Fruit fly (Drosophila melanogaster): Measurements from ENCODE around the gene sfl.

Gene sfl

DNA sequence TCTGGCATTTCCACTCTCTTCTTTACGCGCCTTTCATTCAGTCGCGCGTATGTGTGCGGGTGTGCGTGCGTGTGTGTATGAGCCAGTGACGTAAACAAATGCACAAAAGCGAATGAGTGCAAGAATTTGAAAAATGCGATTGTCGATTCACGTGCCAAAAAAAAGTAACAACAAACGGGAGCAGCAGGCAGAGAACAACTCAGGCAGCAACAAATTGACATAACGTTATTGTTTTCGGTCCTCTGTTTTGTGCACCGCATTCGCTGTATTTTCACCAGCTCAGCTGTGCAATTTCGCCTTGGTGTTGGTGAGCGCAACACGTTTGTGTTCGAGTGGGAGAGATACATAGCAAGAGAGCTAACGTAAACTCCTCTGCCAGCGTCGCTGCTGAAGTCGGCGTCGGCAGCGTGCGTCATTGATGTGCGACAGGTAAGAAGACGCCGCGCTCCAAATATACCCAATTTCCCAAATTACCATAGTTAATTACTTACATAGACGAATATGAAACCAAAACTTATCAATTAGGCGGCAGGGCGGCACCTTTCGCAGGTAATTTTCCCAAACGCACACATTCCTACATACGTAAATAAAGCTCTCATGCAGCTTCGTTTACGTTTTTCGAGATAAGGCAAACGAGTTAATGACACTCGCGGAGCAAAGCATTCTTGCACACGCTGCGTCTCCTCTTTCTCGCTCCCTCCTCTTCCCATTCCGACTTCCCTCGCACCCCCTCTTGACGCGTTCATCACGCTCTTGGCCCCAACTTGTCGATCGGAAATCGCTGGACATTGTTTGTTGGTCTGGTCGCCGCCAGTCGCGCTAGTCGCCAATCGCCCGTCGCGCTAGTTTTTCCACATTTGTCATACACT lies 807 bp downstream of the sfl start (continued):
- no peak for TF ChIP-seq Ptx1 (GFP tag; IDR thresholded peaks at IDR 0.05)
- no peak for TF ChIP-seq Nf-YC (tag; optimal IDR thresholded peaks at IDR 0.05)
- peak; percentile 1 for TF ChIP-seq CG10543 (GFP tag; optimal IDR thresholded peaks at IDR 0.05)
- peak; percentile 14; the same call in 1 of the 2 replicates for TF ChIP-seq CG4730 (GFP tag; IDR thresholded peaks at IDR 0.05)
- no peak for TF ChIP-seq CG13296 (GFP tag; optimal IDR thresholded peaks at IDR 0.05)
- TF ChIP-seq wor (GFP tag; IDR thresholded peaks at IDR 0.05) = no peak
- TF ChIP-seq jigr1 (GFP tag; IDR thresholded peaks at IDR 0.05) = no peak
- peak; percentile 52; the same call in 2 of the 3 replicates for TF ChIP-seq z (GFP tag; IDR thresholded peaks at IDR 0.05)
- no peak for TF ChIP-seq HmgZ (tag; optimal IDR thresholded peaks at IDR 0.05)
- no peak for TF ChIP-seq fd64A (GFP tag; optimal IDR thresholded peaks at IDR 0.05)
- no peak for TF ChIP-seq CG7987 (GFP tag; optimal IDR thresholded peaks at IDR 0.05)
- no peak for TF ChIP-seq Doc3 (GFP tag; IDR thresholded peaks at IDR 0.05; ENCODE audit: partially characterized antibody)
- no peak for TF ChIP-seq CG10274 (GFP tag; optimal IDR thresholded peaks at IDR 0.05)
- TF ChIP-seq D19A (tag; optimal IDR thresholded peaks at IDR 0.05) = no peak
- TF ChIP-seq salm (tag; optimal IDR thresholded peaks at IDR 0.05) = no peak
- no peak for TF ChIP-seq CG15011 (GFP tag; optimal IDR thresholded peaks at IDR 0.05)
- no peak for TF ChIP-seq NfI (GFP tag; optimal IDR thresholded peaks at IDR 0.05)
- no peak for TF ChIP-seq CG30020 (tag; optimal IDR thresholded peaks at IDR 0.05)
- TF ChIP-seq Pdp1 (GFP tag; optimal IDR thresholded peaks at IDR 0.05) = peak in 1 of 2 experiments; percentile 71
- TF ChIP-seq CG10654 (GFP tag; optimal IDR thresholded peaks at IDR 0.05) = no peak
- TF ChIP-seq crol (GFP tag; IDR thresholded peaks at IDR 0.05) = peak; percentile 93
- no peak for TF ChIP-seq Eip74EF (GFP tag; optimal IDR thresholded peaks at IDR 0.05)
- TF ChIP-seq CG5180 (GFP tag; optimal IDR thresholded peaks at IDR 0.05) = peak; percentile 55
- TF ChIP-seq Dll (GFP tag; IDR thresholded peaks at IDR 0.05; ENCODE audit: partially characterized antibody) = peak; percentile 19; the same call in 1 of the 4 replicates
- peak; percentile 13 for TF ChIP-seq abd-A (tag; optimal IDR thresholded peaks at IDR 0.05)
- no peak for TF ChIP-seq tll (GFP tag; optimal IDR thresholded peaks at IDR 0.05)
- TF ChIP-seq insv (GFP tag; optimal IDR thresholded peaks at IDR 0.05) = no peak
- no peak for TF ChIP-seq Ravus (GFP tag; IDR thresholded peaks at IDR 0.05)
- TF ChIP-seq nau (GFP tag; optimal IDR thresholded peaks at IDR 0.05) = no peak
- no peak for TF ChIP-seq CG9727 (GFP tag; optimal IDR thresholded peaks at IDR 0.05)
- TF ChIP-seq CG9437 (GFP tag; optimal IDR thresholded peaks at IDR 0.05) = peak; percentile 88
- peak; percentile 27 for TF ChIP-seq corto (GFP tag; optimal IDR thresholded peaks at IDR 0.05)
- no peak for TF ChIP-seq hb (GFP tag; IDR thresholded peaks at IDR 0.05; ENCODE audit: partially characterized antibody)
- peak; percentile 88 for TF ChIP-seq CG12769 (tag; optimal IDR thresholded peaks at IDR 0.05)
- no peak for TF ChIP-seq knrl (GFP tag; IDR thresholded peaks at IDR 0.05; ENCODE audit: partially characterized antibody)
- TF ChIP-seq CG4404 (GFP tag; IDR thresholded peaks at IDR 0.05) = no peak
- TF ChIP-seq CG3838 (GFP tag; optimal IDR thresholded peaks at IDR 0.05) = no peak
- TF ChIP-seq sc (optimal IDR thresholded peaks at IDR 0.05) = no peak
- TF ChIP-seq sc (GFP tag; optimal IDR thresholded peaks at IDR 0.05) = no peak
- no peak for TF ChIP-seq CG8281 (tag; optimal IDR thresholded peaks at IDR 0.05)
- no peak for TF ChIP-seq CG12155 (GFP tag; optimal IDR thresholded peaks at IDR 0.05)
- no peak for TF ChIP-seq CG16779 (GFP tag; IDR thresholded peaks at IDR 0.05)
- no peak for TF ChIP-seq CG14965 (GFP tag; optimal IDR thresholded peaks at IDR 0.05; ENCODE audit: borderline replicate concordance)
- TF ChIP-seq psq (GFP tag; optimal IDR thresholded peaks at IDR 0.05) = no peak
- TF ChIP-seq CG8478 (optimal IDR thresholded peaks at IDR 0.05) = peak; percentile 74
- TF ChIP-seq CG10979 (tag; optimal IDR thresholded peaks at IDR 0.05) = no peak
- no peak for TF ChIP-seq Doc2 (GFP tag; IDR thresholded peaks at IDR 0.05)
- no peak for TF ChIP-seq nom (GFP tag; optimal IDR thresholded peaks at IDR 0.05)
